Fruit fly (Drosophila melanogaster) whole organism, embryonic: ENCODE measurements around the gene CG33124.

Experiments
- B-H1 ChIP-seq: fragments of 200-800 bp; sonication (Bioruptor generic); IDR thresholded peaks from 3 replicates; pipeline ENCODE4 v1.3.6; 2022; ENCODE audit warnings: missing biosample characterization, missing genetic modification characterization
- BtbVII ChIP-seq: fragments of 200-800 bp; sonication (Bioruptor generic); optimal IDR thresholded peaks from 3 replicates; lab custom pipeline; 2017; ENCODE audit warnings: missing biosample characterization, mild to moderate bottlenecking, missing genetic modification characterization
- CG10321 ChIP-seq: fragments of 200-800 bp; sonication (Bioruptor generic); IDR thresholded peaks from 2 replicates; pipeline ENCODE4 v1.3.6; 2022; ENCODE audit warnings: missing biosample characterization, missing genetic modification characterization
- CG10959 ChIP-seq: fragments of 200-800 bp; sonication (Bioruptor generic); IDR thresholded peaks from 2 replicates; pipeline ENCODE4 v1.3.6; 2022; ENCODE audit warnings: missing biosample characterization, missing genetic modification characterization
- CG12236 ChIP-seq: fragments of 200-800 bp; sonication (Bioruptor generic); optimal IDR thresholded peaks from 2 replicates; lab custom pipeline; 2016; ENCODE audit warnings: missing biosample characterization, missing genetic modification characterization
- CG1233 ChIP-seq: fragments of 200-800 bp; sonication (Bioruptor generic); optimal IDR thresholded peaks from 4 replicates; lab custom pipeline; 2018; ENCODE audit warnings: missing biosample characterization, mild to moderate bottlenecking, missing genetic modification characterization
- CG12659 ChIP-seq: fragments of 200-800 bp; sonication (Bioruptor generic); optimal IDR thresholded peaks from 3 replicates; lab custom pipeline; 2017; ENCODE audit warnings: mild to moderate bottlenecking, missing biosample characterization, missing genetic modification reagents, missing genetic modification characterization
- CG14667 ChIP-seq: fragments of 200-800 bp; sonication (Bioruptor generic); IDR thresholded peaks from 2 replicates; pipeline ENCODE4 v1.3.6; 2022; ENCODE audit warnings: missing biosample characterization, missing genetic modification characterization
- CG14860 ChIP-seq: fragments of 200-800 bp; sonication (Bioruptor generic); IDR thresholded peaks from 3 replicates; pipeline ENCODE4 v1.3.6; 2022; ENCODE audit warnings: missing biosample characterization, missing genetic modification characterization; ENCODE audit not compliant: partially characterized antibody
- CG15514 ChIP-seq: fragments of 200-800 bp; sonication (Bioruptor generic); optimal IDR thresholded peaks from 3 replicates; lab custom pipeline; 2017; ENCODE audit warnings: missing biosample characterization, missing genetic modification characterization, mild to moderate bottlenecking, moderate library complexity, missing genetic modification reagents
- CG15601 ChIP-seq: fragments of 200-800 bp; sonication (Bioruptor generic); optimal IDR thresholded peaks from 3 replicates; lab custom pipeline; 2019; ENCODE audit warnings: missing biosample characterization, mild to moderate bottlenecking, missing genetic modification characterization, moderate library complexity
- CG1603 ChIP-seq: fragments of 200-800 bp; sonication (Bioruptor generic); optimal IDR thresholded peaks from 2 replicates; lab custom pipeline; 2019; ENCODE audit warnings: missing biosample characterization, mild to moderate bottlenecking, missing genetic modification characterization, moderate library complexity
- CG17385 ChIP-seq: fragments of 200-800 bp; sonication (Bioruptor generic); optimal IDR thresholded peaks from 3 replicates; lab custom pipeline; 2018; ENCODE audit warnings: missing biosample characterization, mild to moderate bottlenecking, missing genetic modification characterization
- CG17912 ChIP-seq: fragments of 200-800 bp; sonication (Bioruptor generic); optimal IDR thresholded peaks from 2 replicates; lab custom pipeline; 2018; ENCODE audit warnings: missing biosample characterization, mild to moderate bottlenecking, missing genetic modification characterization
- CG2120 ChIP-seq: fragments of 200-800 bp; sonication (Bioruptor generic); optimal IDR thresholded peaks from 3 replicates; lab custom pipeline; 2016; ENCODE audit warnings: missing biosample characterization, missing genetic modification characterization
- CG4282 ChIP-seq: fragments of 200-800 bp; sonication (Bioruptor generic); optimal IDR thresholded peaks from 2 replicates; lab custom pipeline; 2016; ENCODE audit warnings: missing biosample characterization, missing genetic modification characterization
- CG4424 ChIP-seq: fragments of 200-800 bp; sonication (Bioruptor generic); optimal IDR thresholded peaks from 3 replicates; lab custom pipeline; 2016; ENCODE audit warnings: missing biosample characterization, missing genetic modification characterization
- CG4707 ChIP-seq: fragments of 200-800 bp; sonication (Bioruptor generic); optimal IDR thresholded peaks from 2 replicates; lab custom pipeline; 2018; ENCODE audit warnings: missing biosample characterization, mild to moderate bottlenecking, missing genetic modification characterization, moderate library complexity
- CG6765 ChIP-seq: fragments of 200-800 bp; sonication (Bioruptor generic); optimal IDR thresholded peaks from 3 replicates; lab custom pipeline; 2017; ENCODE audit warnings: missing biosample characterization, mild to moderate bottlenecking, missing genetic modification characterization
- CG6813 ChIP-seq: fragments of 200-800 bp; sonication (Bioruptor generic); optimal IDR thresholded peaks from 2 replicates; lab custom pipeline; 2017; ENCODE audit warnings: missing biosample characterization, missing genetic modification characterization, mild to moderate bottlenecking, moderate library complexity, missing genetic modification reagents
- CG7963 ChIP-seq: fragments of 200-800 bp; sonication (Bioruptor generic); IDR thresholded peaks from 3 replicates; pipeline ENCODE4 v1.3.6; 2022; ENCODE audit warnings: missing biosample characterization, missing genetic modification characterization; ENCODE audit not compliant: partially characterized antibody
- CTCF ChIP-seq: fragments of 200-800 bp; sonication (Bioruptor generic); optimal IDR thresholded peaks from 2 replicates; lab custom pipeline; 2017; ENCODE audit warnings: missing biosample characterization, mild to moderate bottlenecking, missing genetic modification characterization, moderate library complexity
- Dip3 ChIP-seq: fragments of 200-800 bp; sonication (Bioruptor generic); optimal IDR thresholded peaks from 3 replicates; lab custom pipeline; 2016; ENCODE audit warnings: missing biosample characterization, missing genetic modification characterization
- Eip74EF ChIP-seq, 2 experiments: fragments of 200-800 bp in 1 of 2; fragments of >200 bp in 1 of 2; sonication (Bioruptor generic) in 1 of 2; optimal IDR thresholded peaks; 2 replicates each; lab custom pipeline; 2017 to 2019; ENCODE audit warnings: missing biosample characterization in 2 of 2, missing genetic modification characterization in 2 of 2, mild to moderate bottlenecking in 1 of 2, moderate library complexity in 1 of 2
- HLH4C ChIP-seq: fragments of 200-800 bp; sonication (Bioruptor generic); IDR thresholded peaks from 3 replicates; pipeline ENCODE4 v1.3.6; 2022; ENCODE audit warnings: missing biosample characterization, missing genetic modification characterization; ENCODE audit not compliant: partially characterized antibody
- Lhr ChIP-seq: fragments of 200-800 bp; sonication (Bioruptor generic); optimal IDR thresholded peaks from 3 replicates; lab custom pipeline; 2017; ENCODE audit warnings: mild to moderate bottlenecking, missing biosample characterization, missing genetic modification reagents, missing genetic modification characterization
- Lim3 ChIP-seq: fragments of 200-800 bp; sonication (Bioruptor generic); IDR thresholded peaks from 2 replicates; pipeline ENCODE4 v1.3.6; 2022; ENCODE audit warnings: missing biosample characterization, missing genetic modification characterization
- MBD-R2 ChIP-seq: fragments of 200-800 bp; sonication (Bioruptor generic); IDR thresholded peaks from 2 replicates; pipeline ENCODE4 v1.3.6; 2022; ENCODE audit warnings: missing biosample characterization, missing genetic modification characterization
- Meics ChIP-seq: fragments of 200-800 bp; sonication (Bioruptor generic); optimal IDR thresholded peaks from 2 replicates; lab custom pipeline; 2017; ENCODE audit warnings: missing biosample characterization, mild to moderate bottlenecking, missing genetic modification characterization
- Ravus ChIP-seq: fragments of 200-800 bp; sonication (Bioruptor generic); IDR thresholded peaks from 2 replicates; pipeline ENCODE4 v1.3.6; 2022; ENCODE audit warnings: missing biosample characterization, missing genetic modification characterization
- Six4 ChIP-seq: fragments of 200-800 bp; sonication (Bioruptor generic); optimal IDR thresholded peaks from 2 replicates; lab custom pipeline; 2016; ENCODE audit warnings: missing biosample characterization, missing genetic modification characterization
- Sox102F ChIP-seq: fragments of 200-800 bp; sonication (Bioruptor generic); optimal IDR thresholded peaks from 2 replicates; lab custom pipeline; 2018; ENCODE audit warnings: missing biosample characterization, mild to moderate bottlenecking, missing genetic modification characterization, moderate library complexity
- amos ChIP-seq: fragments of 200-800 bp; sonication (Bioruptor generic); IDR thresholded peaks from 2 replicates; pipeline ENCODE4 v1.3.6; 2022; ENCODE audit warnings: missing biosample characterization, missing genetic modification characterization; ENCODE audit not compliant: partially characterized antibody
- bowl ChIP-seq: fragments of 200-800 bp; sonication (Bioruptor generic); IDR thresholded peaks from 2 replicates; pipeline ENCODE4 v1.3.6; 2022; ENCODE audit warnings: missing biosample characterization, missing genetic modification characterization
- dpn ChIP-seq, 2 experiments: fragments of 200-800 bp; sonication (Bioruptor generic); optimal IDR thresholded peaks; 3 replicates each; lab custom pipeline; 2016; ENCODE audit warnings: missing biosample characterization in 2 of 2, missing genetic modification characterization in 2 of 2
- hbn ChIP-seq: fragments of 200-800 bp; sonication (Bioruptor generic); IDR thresholded peaks from 2 replicates; pipeline ENCODE4 v1.3.6; 2022; ENCODE audit warnings: missing biosample characterization, missing genetic modification characterization; ENCODE audit not compliant: partially characterized antibody
- lov ChIP-seq, 2 experiments: fragments of 200-800 bp in 1 of 2; fragments of >200 bp in 1 of 2; sonication (Bioruptor generic) in 1 of 2; IDR thresholded peaks in 1 of 2; optimal IDR thresholded peaks in 1 of 2; 2 replicates in 1 of 2; 3 replicates in 1 of 2; pipeline versions ENCODE4 v1.3.6 to Lab custom; 2017 to 2022; ENCODE audit warnings: missing biosample characterization in 1 of 2, missing genetic modification characterization in 1 of 2
- nerfin-1 ChIP-seq: fragments of 200-800 bp; sonication (Bioruptor generic); optimal IDR thresholded peaks from 3 replicates; lab custom pipeline; 2019; ENCODE audit warnings: missing biosample characterization, mild to moderate bottlenecking, missing genetic modification characterization, moderate library complexity
- oc ChIP-seq: fragments of 200-800 bp; sonication (Bioruptor generic); optimal IDR thresholded peaks from 2 replicates; lab custom pipeline; 2018; ENCODE audit warnings: missing biosample characterization, mild to moderate bottlenecking, missing genetic modification characterization, moderate library complexity
- odd ChIP-seq: fragments of 200-800 bp; sonication (Bioruptor generic); optimal IDR thresholded peaks from 2 replicates; lab custom pipeline; 2017; ENCODE audit warnings: missing biosample characterization, mild to moderate bottlenecking, missing genetic modification characterization
- pfk ChIP-seq: fragments of 200-800 bp; sonication (Bioruptor generic); optimal IDR thresholded peaks from 2 replicates; lab custom pipeline; 2018; ENCODE audit warnings: missing biosample characterization, mild to moderate bottlenecking, missing genetic modification characterization, moderate library complexity
- pita ChIP-seq: fragments of 200-800 bp; sonication (Bioruptor generic); optimal IDR thresholded peaks from 2 replicates; lab custom pipeline; 2017; ENCODE audit warnings: missing biosample characterization, mild to moderate bottlenecking, missing genetic modification characterization
- schlank ChIP-seq: fragments of 200-800 bp; sonication (Bioruptor generic); optimal IDR thresholded peaks from 2 replicates; lab custom pipeline; 2018; ENCODE audit warnings: missing biosample characterization, mild to moderate bottlenecking, missing genetic modification characterization
- sens ChIP-seq: fragments of 200-800 bp; sonication (Bioruptor generic); peaks from one replicate; lab custom pipeline; 2016; ENCODE audit warnings: missing biosample characterization, missing genetic modification characterization
- sima ChIP-seq: fragments of 200-800 bp; sonication (Bioruptor generic); optimal IDR thresholded peaks from 2 replicates; lab custom pipeline; 2016; ENCODE audit warnings: missing biosample characterization, missing genetic modification characterization
- sisA ChIP-seq: fragments of 200-800 bp; sonication (Bioruptor generic); IDR thresholded peaks from 2 replicates; pipeline ENCODE4 v1.3.6; 2022; ENCODE audit warnings: missing biosample characterization, missing genetic modification characterization
- slp2 ChIP-seq: fragments of 200-800 bp; sonication (Bioruptor generic); optimal IDR thresholded peaks from 2 replicates; lab custom pipeline; 2016; ENCODE audit warnings: missing biosample characterization, missing genetic modification characterization
- twi ChIP-seq: fragments of 200-800 bp; optimal IDR thresholded peaks from 2 replicates; lab custom pipeline; 2019; ENCODE audit warnings: missing biosample characterization, mild to moderate bottlenecking, missing genetic modification characterization, moderate library complexity

Gene CG33124

DNA sequence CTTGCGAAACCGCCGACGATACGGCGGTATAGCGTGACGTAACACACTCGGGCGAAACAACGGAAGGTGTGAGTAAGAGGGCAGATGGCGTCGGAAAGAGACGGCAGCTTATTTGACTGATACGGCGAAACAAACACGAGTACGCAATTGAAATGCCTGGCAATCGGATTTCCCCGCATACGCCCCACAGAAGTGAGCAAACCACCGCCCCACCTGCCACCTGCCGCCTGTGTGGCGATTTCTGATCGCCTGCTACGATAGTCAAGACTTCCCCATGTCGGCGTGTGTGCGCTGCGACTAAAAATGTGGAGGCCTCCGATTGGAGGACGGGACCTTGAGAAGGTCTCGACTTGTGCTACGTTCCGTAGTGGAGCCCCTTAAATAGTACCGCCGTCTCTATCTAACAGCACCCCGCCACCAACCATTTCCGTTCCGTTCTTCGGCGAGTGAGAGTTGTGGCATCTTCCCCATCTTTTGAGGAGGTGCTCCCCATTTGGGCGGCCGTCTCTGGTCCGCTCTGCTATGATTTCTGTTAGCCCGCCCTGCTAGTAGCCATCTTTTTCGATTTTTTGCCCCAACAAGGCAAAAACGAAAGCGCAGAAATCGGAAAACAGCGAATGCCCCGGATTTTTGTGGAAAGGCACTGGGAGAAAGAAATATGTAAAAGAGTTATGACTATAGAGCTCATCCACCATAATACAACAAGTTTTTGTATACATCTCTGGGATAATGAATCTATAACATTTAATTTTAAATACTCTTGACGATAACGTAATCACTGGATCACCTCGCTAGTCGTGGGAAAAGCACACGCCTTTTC lies 10.1 kb downstream of the CG33124 start (continued):
- TF ChIP-seq hbn (no peak), sens (GFP tag; lab: Kevin White, UChicago) (peak; percentile 99), CG14667 (GFP tag; lab: Robert Waterston, UW) (no peak), CG15601 (tag; lab: Kevin White, UChicago) (peak; percentile 84), bowl (GFP tag; lab: Robert Waterston, UW) (no peak), CG2120 (GFP tag; lab: Kevin White, UChicago) (peak; percentile 89), CG12236 (peak; percentile 73), Sox102F (GFP tag; lab: Kevin White, UChicago) (peak; percentile 89), slp2 (GFP tag; lab: Kevin White, UChicago) (peak; percentile 78), CG7963 (no peak), Ravus (no peak), odd (GFP tag; lab: Kevin White, UChicago) (peak; percentile 43), B-H1 (GFP tag; lab: Robert Waterston, UW) (no peak), Meics (GFP tag; lab: Kevin White, UChicago) (peak; percentile 87), CG4282 (GFP tag; lab: Kevin White, UChicago) (peak; percentile 62), schlank (peak; percentile 31), CG1603 (peak; percentile 95), amos (GFP tag; lab: Robert Waterston, UW) (no peak), CG14860 (GFP tag; lab: Robert Waterston, UW) (no peak), pita (no peak), CG17912 (GFP tag; lab: Kevin White, UChicago) (no peak), sisA (no peak), pfk (GFP tag; lab: Kevin White, UChicago) (peak; percentile 51), oc (tag; lab: Kevin White, UChicago) (peak; percentile 88), twi (tag; lab: Kevin White, UChicago) (peak; percentile 61), CG4707 (GFP tag; lab: Kevin White, UChicago) (peak; percentile 70), CG4424 (GFP tag; lab: Kevin White, UChicago) (peak; percentile 89), Eip74EF (GFP tag; optimal IDR thresholded peaks at IDR 0.05; lab: Kevin White, UChicago) (peak in 1 of 2 experiments; percentile 73), Dip3 (GFP tag; lab: Kevin White, UChicago) (peak; percentile 89), CG10321 (GFP tag; lab: Robert Waterston, UW) (no peak), CG12659 (GFP tag; lab: Kevin White, UChicago) (peak; percentile 82), dpn (GFP tag; optimal IDR thresholded peaks at IDR 0.05; lab: Kevin White, UChicago) (peak; percentile 86 to 91), CG6813 (peak; percentile 76), CG1233 (GFP tag; lab: Kevin White, UChicago) (peak; percentile 75), CG6765 (GFP tag; lab: Kevin White, UChicago) (peak; percentile 53), Lhr (GFP tag; lab: Kevin White, UChicago) (peak; percentile 62), CG15514 (GFP tag; lab: Kevin White, UChicago) (peak; percentile 71), sima (GFP tag; lab: Kevin White, UChicago) (peak; percentile 28), MBD-R2 (no peak), Lim3 (GFP tag; lab: Robert Waterston, UW) (no peak), CG10959 (GFP tag; lab: Robert Waterston, UW) (no peak), CTCF (GFP tag; lab: Kevin White, UChicago) (no peak), lov (optimal IDR thresholded peaks at IDR 0.05; lab: Kevin White, UChicago) (no peak), lov (GFP tag; IDR thresholded peaks at IDR 0.05; lab: Robert Waterston, UW) (no peak), HLH4C (GFP tag; lab: Robert Waterston, UW) (no peak), CG17385 (peak; percentile 79), Six4 (GFP tag; lab: Kevin White, UChicago) (peak; percentile 84), BtbVII (peak; percentile 72), nerfin-1 (tag; lab: Kevin White, UChicago) (peak; percentile 47)
